Fruit fly (Drosophila melanogaster): Measurements from ENCODE around the gene hemo.

The hemo gene

dm6 chr3R:18572240-18572803, 7.3 kb upstream of the hemo start:
- TF ChIP-seq Sin3A (optimal IDR thresholded peaks at IDR 0.05): no peak
- no peak for TF ChIP-seq psq (optimal IDR thresholded peaks at IDR 0.05)
- no peak for TF ChIP-seq ttk (optimal IDR thresholded peaks at IDR 0.05)
- TF ChIP-seq h (optimal IDR thresholded peaks at IDR 0.05): no peak
- no peak for TF ChIP-seq insv (optimal IDR thresholded peaks at IDR 0.05)
- no peak for TF ChIP-seq Myc (optimal IDR thresholded peaks at IDR 0.05)

dm6 chr3R:18559569-18559968, 5.4 kb downstream of the hemo start, which contains the start of gene CG7691:
TSS of gene CG7691 (plus strand) at chr3R:18559869.
- TF ChIP-seq psq (optimal IDR thresholded peaks at IDR 0.05) (no peak), ttk (optimal IDR thresholded peaks at IDR 0.05) (no peak), h (optimal IDR thresholded peaks at IDR 0.05) (no peak), insv (optimal IDR thresholded peaks at IDR 0.05) (no peak)

dm6 chr3R:18548787-18549186, 16.2 kb downstream of the hemo start:
- TF ChIP-seq psq (optimal IDR thresholded peaks at IDR 0.05) (no peak), insv (optimal IDR thresholded peaks at IDR 0.05) (no peak), Myc (optimal IDR thresholded peaks at IDR 0.05) (no peak), ttk (optimal IDR thresholded peaks at IDR 0.05) (no peak), h (optimal IDR thresholded peaks at IDR 0.05) (no peak), Sin3A (optimal IDR thresholded peaks at IDR 0.05) (no peak)

dm6 chr3R:18546972-18547371, 18.0 kb downstream of the hemo start:
- TF ChIP-seq Sin3A (optimal IDR thresholded peaks at IDR 0.05) (no peak), ttk (optimal IDR thresholded peaks at IDR 0.05) (no peak), Myc (optimal IDR thresholded peaks at IDR 0.05) (no peak), psq (optimal IDR thresholded peaks at IDR 0.05) (no peak), h (optimal IDR thresholded peaks at IDR 0.05) (no peak), insv (optimal IDR thresholded peaks at IDR 0.05) (no peak)

- TF ChIP-seq ttk (optimal IDR thresholded peaks at IDR 0.05): no peak
- TF ChIP-seq Sin3A (optimal IDR thresholded peaks at IDR 0.05): no peak
- TF ChIP-seq Myc (optimal IDR thresholded peaks at IDR 0.05): no peak
- TF ChIP-seq insv (optimal IDR thresholded peaks at IDR 0.05): no peak
- no peak for TF ChIP-seq h (optimal IDR thresholded peaks at IDR 0.05)
- no peak for TF ChIP-seq psq (optimal IDR thresholded peaks at IDR 0.05)
Observed at dm6 chr3R:18546159-18546558, 18.8 kb downstream of the hemo start.

- no peak for TF ChIP-seq h (optimal IDR thresholded peaks at IDR 0.05)
- TF ChIP-seq insv (optimal IDR thresholded peaks at IDR 0.05): no peak
- no peak for TF ChIP-seq psq (optimal IDR thresholded peaks at IDR 0.05)
- no peak for TF ChIP-seq ttk (optimal IDR thresholded peaks at IDR 0.05)
- no peak for TF ChIP-seq Sin3A (optimal IDR thresholded peaks at IDR 0.05)
- no peak for TF ChIP-seq Myc (optimal IDR thresholded peaks at IDR 0.05)
Observed at dm6 chr3R:18545486-18545885, 19.5 kb downstream of the hemo start, which contains the start of gene fru. TSS of gene fru (minus strand) at chr3R:18545586.

- TF ChIP-seq Myc (optimal IDR thresholded peaks at IDR 0.05) (no peak), psq (optimal IDR thresholded peaks at IDR 0.05) (no peak), h (optimal IDR thresholded peaks at IDR 0.05) (no peak), insv (optimal IDR thresholded peaks at IDR 0.05) (no peak), Sin3A (optimal IDR thresholded peaks at IDR 0.05) (no peak), ttk (optimal IDR thresholded peaks at IDR 0.05) (no peak)
Observed at dm6 chr3R:18515010-18515409, 50.0 kb downstream of the hemo start.

All from Kc167 (cell line).